Fruit fly (Drosophila melanogaster) whole organism, embryonic: ENCODE results near the gene CG11350.

Experiments
- Bgb ChIP-seq: fragments of 200-800 bp; sonication (Bioruptor generic); IDR thresholded peaks from 2 replicates; pipeline ENCODE4 v1.3.6; 2022; ENCODE audit warnings: missing biosample characterization, missing genetic modification characterization; ENCODE audit not compliant: partially characterized antibody
- CG1024 ChIP-seq: fragments of 200-800 bp; sonication (Bioruptor generic); IDR thresholded peaks from 2 replicates; pipeline ENCODE4 v1.3.6; 2022; ENCODE audit warnings: missing biosample characterization, missing genetic modification characterization
- CG10654 ChIP-seq: fragments of 200-800 bp; sonication (Bioruptor generic); optimal IDR thresholded peaks from 2 replicates; lab custom pipeline; 2016; ENCODE audit warnings: missing biosample characterization, missing genetic modification characterization
- CG11456 ChIP-seq: fragments of 200-800 bp; sonication (Bioruptor generic); IDR thresholded peaks from 3 replicates; pipeline ENCODE4 v1.3.6; 2022; ENCODE audit warnings: missing biosample characterization, missing genetic modification characterization
- CG11696 ChIP-seq: fragments of 200-800 bp; sonication (Bioruptor generic); IDR thresholded peaks from 2 replicates; pipeline ENCODE4 v1.3.6; 2022; ENCODE audit warnings: missing biosample characterization, missing genetic modification characterization
- CG12104 ChIP-seq: fragments of 200-800 bp; sonication (Bioruptor generic); optimal IDR thresholded peaks from 3 replicates; lab custom pipeline; 2016; ENCODE audit warnings: missing biosample characterization, missing genetic modification characterization
- CG13296 ChIP-seq: fragments of 200-800 bp; sonication (Bioruptor generic); optimal IDR thresholded peaks from 3 replicates; lab custom pipeline; 2018; ENCODE audit warnings: missing biosample characterization, mild to moderate bottlenecking, missing genetic modification characterization
- CG13424 ChIP-seq: fragments of 200-800 bp; sonication (Bioruptor generic); optimal IDR thresholded peaks from 2 replicates; lab custom pipeline; 2019; ENCODE audit warnings: missing biosample characterization, mild to moderate bottlenecking, missing genetic modification characterization, moderate library complexity
- CG15073 ChIP-seq: fragments of 200-800 bp; sonication (Bioruptor generic); optimal IDR thresholded peaks from 2 replicates; lab custom pipeline; 2016; ENCODE audit warnings: missing biosample characterization, missing genetic modification characterization
- CG1529 ChIP-seq: fragments of 200-800 bp; sonication (Bioruptor generic); optimal IDR thresholded peaks from 3 replicates; lab custom pipeline; 2018; ENCODE audit warnings: missing biosample characterization, missing genetic modification characterization
- CG15514 ChIP-seq: fragments of 200-800 bp; sonication (Bioruptor generic); optimal IDR thresholded peaks from 3 replicates; lab custom pipeline; 2017; ENCODE audit warnings: missing biosample characterization, missing genetic modification characterization, mild to moderate bottlenecking, moderate library complexity, missing genetic modification reagents
- CG16815 ChIP-seq: fragments of 200-800 bp; sonication (Bioruptor generic); optimal IDR thresholded peaks from 3 replicates; lab custom pipeline; 2017; ENCODE audit warnings: missing biosample characterization, mild to moderate bottlenecking, missing genetic modification characterization
- CG16863 ChIP-seq: fragments of 200-800 bp; sonication (Bioruptor generic); optimal IDR thresholded peaks from 3 replicates; lab custom pipeline; 2016; ENCODE audit warnings: missing biosample characterization, missing genetic modification characterization
- CG2889 ChIP-seq: fragments of 200-800 bp; sonication (Bioruptor generic); IDR thresholded peaks from 3 replicates; pipeline ENCODE4 v1.3.6; 2022; ENCODE audit warnings: missing biosample characterization, missing genetic modification characterization
- CG3726 ChIP-seq: fragments of 200-800 bp; sonication (Bioruptor generic); IDR thresholded peaks from 3 replicates; pipeline ENCODE4, ENCODE4 v1.3.6; 2022; ENCODE audit warnings: missing biosample characterization, missing genetic modification characterization
- CG4424 ChIP-seq: fragments of 200-800 bp; sonication (Bioruptor generic); optimal IDR thresholded peaks from 3 replicates; lab custom pipeline; 2016; ENCODE audit warnings: missing biosample characterization, missing genetic modification characterization
- CG9817 ChIP-seq: fragments of 200-800 bp; sonication (Bioruptor generic); optimal IDR thresholded peaks from 2 replicates; lab custom pipeline; 2018; ENCODE audit warnings: missing biosample characterization, mild to moderate bottlenecking, missing genetic modification characterization, moderate library complexity
- Camta ChIP-seq: fragments of 200-800 bp; sonication (Bioruptor generic); optimal IDR thresholded peaks from 2 replicates; lab custom pipeline; 2016; ENCODE audit warnings: missing biosample characterization, missing genetic modification characterization
- CrebB ChIP-seq: fragments of 200-800 bp; sonication (Bioruptor generic); optimal IDR thresholded peaks from 3 replicates; lab custom pipeline; 2018; ENCODE audit warnings: missing biosample characterization, mild to moderate bottlenecking, missing genetic modification characterization
- D ChIP-seq, 2 experiments: fragments of 200-800 bp in 1 of 2; fragments of >200 bp in 1 of 2; sonication (Bioruptor generic) in 1 of 2; optimal IDR thresholded peaks; 2 replicates in 1 of 2; 3 replicates in 1 of 2; lab custom pipeline; 2017; ENCODE audit warnings: mild to moderate bottlenecking in 1 of 2, missing biosample characterization in 1 of 2, missing genetic modification characterization in 1 of 2, missing genetic modification reagents in 1 of 2
- E2f2 ChIP-seq: fragments of 200-800 bp; sonication (Bioruptor generic); IDR thresholded peaks from 2 replicates; pipeline ENCODE4 v1.3.6; 2022; ENCODE audit warnings: missing biosample characterization, missing genetic modification characterization
- Fer2 ChIP-seq: fragments of 200-800 bp; sonication (Bioruptor generic); optimal IDR thresholded peaks from 2 replicates; lab custom pipeline; 2018; ENCODE audit warnings: missing biosample characterization, mild to moderate bottlenecking, missing genetic modification characterization, moderate library complexity
- Gug ChIP-seq: fragments of 200-800 bp; sonication (Bioruptor generic); IDR thresholded peaks from 4 replicates; pipeline ENCODE4 v1.3.6; 2022; ENCODE audit warnings: missing biosample characterization, missing genetic modification characterization
- HLH4C ChIP-seq: fragments of 200-800 bp; sonication (Bioruptor generic); IDR thresholded peaks from 3 replicates; pipeline ENCODE4 v1.3.6; 2022; ENCODE audit warnings: missing biosample characterization, missing genetic modification characterization; ENCODE audit not compliant: partially characterized antibody
- Lpt ChIP-seq: fragments of >200 bp; optimal IDR thresholded peaks from 2 replicates; lab custom pipeline; 2018; ENCODE audit warnings: missing biosample characterization, missing genetic modification characterization
- Myb ChIP-seq: fragments of 200-800 bp; sonication (Bioruptor generic); optimal IDR thresholded peaks from 2 replicates; lab custom pipeline; 2016; ENCODE audit warnings: missing biosample characterization, missing genetic modification characterization
- NFAT ChIP-seq: fragments of 200-800 bp; sonication (Bioruptor generic); IDR thresholded peaks from 2 replicates; pipeline ENCODE4 v1.3.6; 2022; ENCODE audit warnings: missing biosample characterization, missing genetic modification characterization
- NK7.1 ChIP-seq: fragments of 200-800 bp; sonication (Bioruptor generic); optimal IDR thresholded peaks from 3 replicates; lab custom pipeline; 2016; ENCODE audit warnings: missing biosample characterization, missing genetic modification characterization
- Neu2 ChIP-seq: fragments of 200-800 bp; sonication (Bioruptor generic); optimal IDR thresholded peaks from 3 replicates; lab custom pipeline; 2016; ENCODE audit warnings: missing biosample characterization, missing genetic modification characterization, borderline replicate concordance
- Oli ChIP-seq: fragments of 200-800 bp; sonication (Bioruptor generic); optimal IDR thresholded peaks from 2 replicates; lab custom pipeline; 2018; ENCODE audit warnings: missing biosample characterization, mild to moderate bottlenecking, missing genetic modification characterization, moderate library complexity
- Scr ChIP-seq: fragments of 200-800 bp; sonication (Bioruptor generic); IDR thresholded peaks from 2 replicates; pipeline ENCODE4 v1.3.6; 2022; ENCODE audit warnings: missing biosample characterization, missing genetic modification characterization; ENCODE audit not compliant: partially characterized antibody
- Sox100B ChIP-seq: fragments of 200-800 bp; sonication (Bioruptor generic); optimal IDR thresholded peaks from 3 replicates; lab custom pipeline; 2018; ENCODE audit warnings: missing biosample characterization, mild to moderate bottlenecking, missing genetic modification characterization
- Sox102F ChIP-seq: fragments of 200-800 bp; sonication (Bioruptor generic); optimal IDR thresholded peaks from 2 replicates; lab custom pipeline; 2018; ENCODE audit warnings: missing biosample characterization, mild to moderate bottlenecking, missing genetic modification characterization, moderate library complexity
- Sry-δ ChIP-seq: fragments of 200-800 bp; sonication (Bioruptor generic); optimal IDR thresholded peaks from 2 replicates; lab custom pipeline; 2016; ENCODE audit warnings: missing biosample characterization, missing genetic modification characterization
- bab2 ChIP-seq: fragments of 200-800 bp; sonication (Bioruptor generic); optimal IDR thresholded peaks from 2 replicates; lab custom pipeline; 2016; ENCODE audit warnings: missing biosample characterization, missing genetic modification characterization
- bsh ChIP-seq, 2 experiments: fragments of 200-800 bp; sonication (Bioruptor generic); optimal IDR thresholded peaks; 2 replicates each; lab custom pipeline; 2017 to 2018; ENCODE audit warnings: mild to moderate bottlenecking in 2 of 2, missing biosample characterization in 2 of 2, missing genetic modification characterization in 2 of 2, moderate library complexity in 1 of 2
- dan ChIP-seq: fragments of 200-800 bp; sonication (Bioruptor generic); IDR thresholded peaks from 2 replicates; pipeline ENCODE4 v1.3.6; 2022; ENCODE audit warnings: missing biosample characterization, missing genetic modification characterization
- dimm ChIP-seq: fragments of 200-800 bp; sonication (Bioruptor generic); IDR thresholded peaks from 2 replicates; pipeline ENCODE4 v1.3.6; 2022; ENCODE audit warnings: missing biosample characterization, missing genetic modification characterization
- disco-r ChIP-seq: fragments of 200-800 bp; sonication (Bioruptor generic); optimal IDR thresholded peaks from 2 replicates; lab custom pipeline; 2016; ENCODE audit warnings: missing biosample characterization, missing genetic modification characterization
- fd64A ChIP-seq: fragments of 200-800 bp; sonication (Bioruptor generic); optimal IDR thresholded peaks from 3 replicates; lab custom pipeline; 2018; ENCODE audit warnings: missing biosample characterization, mild to moderate bottlenecking, missing genetic modification characterization
- hbn ChIP-seq: fragments of 200-800 bp; sonication (Bioruptor generic); IDR thresholded peaks from 2 replicates; pipeline ENCODE4 v1.3.6; 2022; ENCODE audit warnings: missing biosample characterization, missing genetic modification characterization; ENCODE audit not compliant: partially characterized antibody
- mam ChIP-seq: fragments of 200-800 bp; sonication (Bioruptor generic); optimal IDR thresholded peaks from 3 replicates; lab custom pipeline; 2016; ENCODE audit warnings: missing biosample characterization, missing genetic modification characterization
- pb ChIP-seq: fragments of 200-800 bp; sonication (Bioruptor generic); optimal IDR thresholded peaks from 3 replicates; lab custom pipeline; 2016; ENCODE audit warnings: missing biosample characterization, missing genetic modification characterization
- sens ChIP-seq: fragments of 200-800 bp; sonication (Bioruptor generic); peaks from one replicate; lab custom pipeline; 2016; ENCODE audit warnings: missing biosample characterization, missing genetic modification characterization
- ssp ChIP-seq: fragments of 200-800 bp; sonication (Bioruptor generic); IDR thresholded peaks from 2 replicates; pipeline ENCODE4 v1.3.6; 2022; ENCODE audit warnings: missing biosample characterization, missing genetic modification characterization
- tll ChIP-seq, 2 experiments: fragments of 200-800 bp in 1 of 2; fragments of >200 bp in 1 of 2; sonication (Bioruptor generic) in 1 of 2; optimal IDR thresholded peaks; 2 replicates each; lab custom pipeline; 2017 to 2019; ENCODE audit warnings: missing biosample characterization in 2 of 2, missing genetic modification characterization in 2 of 2, mild to moderate bottlenecking in 1 of 2, moderate library complexity in 1 of 2
- tup ChIP-seq: fragments of 200-800 bp; sonication (Bioruptor generic); optimal IDR thresholded peaks from 2 replicates; lab custom pipeline; 2016; ENCODE audit warnings: missing biosample characterization, mild to moderate bottlenecking, missing genetic modification characterization, moderate library complexity
- wor ChIP-seq: fragments of 200-800 bp; sonication (Bioruptor generic); IDR thresholded peaks from 2 replicates; pipeline ENCODE4 v1.3.6; 2022; ENCODE audit warnings: missing biosample characterization, missing genetic modification characterization
- yki ChIP-seq: fragments of >200 bp; optimal IDR thresholded peaks from 3 replicates; lab custom pipeline; 2018
- zf30C ChIP-seq: fragments of 200-800 bp; sonication (Bioruptor generic); optimal IDR thresholded peaks from 3 replicates; lab custom pipeline; 2018; ENCODE audit warnings: missing biosample characterization, mild to moderate bottlenecking, missing genetic modification characterization

The CG11350 gene

dm6 chr3L:4474946-4475470 is 7.6 kb upstream of the CG11350 start (continued):
- TF ChIP-seq CG12104 (GFP tag; lab: Kevin White, UChicago) (peak; percentile 74), Bgb (no peak), Myb (no peak), CG15514 (peak; percentile 92), pb (peak; percentile 63), CG11456 (GFP tag; lab: Robert Waterston, UW) (peak; percentile 59; the same call in 1 of the 3 replicates), CG2889 (no peak), Camta (GFP tag; lab: Kevin White, UChicago) (peak; percentile 79), CG9817 (tag; lab: Kevin White, UChicago) (peak; percentile 50), CG16863 (GFP tag; lab: Kevin White, UChicago) (peak; percentile 53), yki (lab: Kevin White, UChicago) (no peak), bsh (GFP tag; optimal IDR thresholded peaks at IDR 0.05; lab: Kevin White, UChicago) (peak in 1 of 2 experiments; percentile 82), CG16815 (GFP tag; lab: Kevin White, UChicago) (no peak), mam (peak; percentile 21), dimm (no peak), sens (GFP tag; lab: Kevin White, UChicago) (peak; percentile 96), CG15073 (no peak), wor (GFP tag; lab: Robert Waterston, UW) (no peak), Sry-δ (GFP tag; lab: Kevin White, UChicago) (no peak), CG13296 (GFP tag; lab: Kevin White, UChicago) (peak; percentile 95), tup (GFP tag; lab: Kevin White, UChicago) (peak; percentile 34), ssp (GFP tag; lab: Robert Waterston, UW) (no peak), disco-r (GFP tag; lab: Kevin White, UChicago) (peak; percentile 72), CG13424 (tag; lab: Kevin White, UChicago) (peak; percentile 64), HLH4C (GFP tag; lab: Robert Waterston, UW) (no peak), D (optimal IDR thresholded peaks at IDR 0.05; lab: Kevin White, UChicago) (no peak), D (GFP tag; optimal IDR thresholded peaks at IDR 0.05; lab: Kevin White, UChicago) (peak; percentile 73), Oli (tag; lab: Kevin White, UChicago) (peak; percentile 67), E2f2 (GFP tag; lab: Robert Waterston, UW) (peak; percentile 51; the same call in 1 of the 2 replicates), NFAT (GFP tag; lab: Robert Waterston, UW) (peak; percentile 40; the same call in 1 of the 2 replicates), Neu2 (GFP tag; lab: Kevin White, UChicago) (no peak), dan (GFP tag; lab: Robert Waterston, UW) (no peak), NK7.1 (GFP tag; lab: Kevin White, UChicago) (peak; percentile 74), zf30C (GFP tag; lab: Kevin White, UChicago) (peak; percentile 30), tll (GFP tag; optimal IDR thresholded peaks at IDR 0.05; lab: Kevin White, UChicago) (no peak), CG1024 (GFP tag; lab: Robert Waterston, UW) (peak; percentile 65), Scr (no peak), CrebB (tag; lab: Kevin White, UChicago) (peak; percentile 95), CG11696 (GFP tag; lab: Robert Waterston, UW) (peak; percentile 62), CG1529 (peak; percentile 86), Sox100B (GFP tag; lab: Kevin White, UChicago) (peak; percentile 84), CG4424 (GFP tag; lab: Kevin White, UChicago) (peak; percentile 80), Sox102F (GFP tag; lab: Kevin White, UChicago) (peak; percentile 69), bab2 (GFP tag; lab: Kevin White, UChicago) (peak; percentile 2), CG10654 (GFP tag; lab: Kevin White, UChicago) (peak; percentile 74), hbn (no peak), Lpt (no peak), CG3726 (GFP tag; lab: Robert Waterston, UW) (peak; percentile 57; the same call in 1 of the 3 replicates), Fer2 (tag; lab: Kevin White, UChicago) (peak; percentile 73), fd64A (GFP tag; lab: Kevin White, UChicago) (peak; percentile 90), Gug (no peak)
